Worm (Caenorhabditis elegans) whole organism, young adult: ENCODE data around the gene trpp-9.

Experiments
- B0019.2 ChIP-seq: fragments of 200-800 bp; sonication (Bioruptor generic); conservative IDR thresholded peaks from 2 replicates; pipeline ENCODE4 v1.3.6; 2022; ENCODE audit warnings: missing genetic modification reagents, missing genetic modification characterization, missing compliant biosample characterization
- B0035.1 ChIP-seq: sonication (generic microtip); optimal IDR thresholded peaks from 2 replicates; lab custom pipeline; 2016; ENCODE audit warnings: missing genetic modification characterization, mild to moderate bottlenecking, missing compliant biosample characterization, missing genotype, missing genetic modification reagents
- B0261.1 ChIP-seq: sonication (generic microtip); optimal IDR thresholded peaks from 2 replicates; lab custom pipeline; 2016; ENCODE audit warnings: mild to moderate bottlenecking, missing genetic modification characterization, moderate library complexity, missing compliant biosample characterization
- F22D6.2 ChIP-seq: sonication (generic microtip); optimal IDR thresholded peaks from 2 replicates; lab custom pipeline; 2016; ENCODE audit warnings: mild to moderate bottlenecking, missing genetic modification characterization, missing compliant biosample characterization
- F39B2.1 ChIP-seq: fragments of 200-800 bp; sonication (Bioruptor generic); IDR thresholded peaks from 2 replicates; pipeline ENCODE4 v1.3.6; 2022; ENCODE audit warnings: missing genetic modification reagents, missing genetic modification characterization, missing compliant biosample characterization
- F57C9.4 ChIP-seq: sonication (generic microtip); optimal IDR thresholded peaks from 2 replicates; lab custom pipeline; 2017; ENCODE audit warnings: mild to moderate bottlenecking, missing genetic modification characterization, missing compliant biosample characterization
- K11D2.4 ChIP-seq: fragments of 200-800 bp; sonication (Bioruptor generic); IDR thresholded peaks from 2 replicates; pipeline ENCODE4 v1.3.6; 2022; ENCODE audit warnings: missing genetic modification reagents, missing genetic modification characterization, missing compliant biosample characterization
- K12H6.12 ChIP-seq: fragments of 200-800 bp; sonication (Bioruptor generic); optimal IDR thresholded peaks from 2 replicates; lab custom pipeline; 2018; ENCODE audit warnings: mild to moderate bottlenecking, missing genetic modification characterization, missing compliant biosample characterization
- T26A5.8 ChIP-seq: sonication (generic microtip); optimal IDR thresholded peaks from 2 replicates; lab custom pipeline; 2016; ENCODE audit warnings: missing genetic modification characterization, missing compliant biosample characterization
- Y53F4B.3 ChIP-seq: fragments of 200-800 bp; sonication (Bioruptor generic); IDR thresholded peaks from 2 replicates; pipeline ENCODE4 v1.3.6; 2022; ENCODE audit warnings: missing genetic modification reagents, missing genetic modification characterization, missing compliant biosample characterization
- Y79H2A.3 ChIP-seq: fragments of 200-800 bp; sonication (Bioruptor generic); conservative IDR thresholded peaks from 2 replicates; pipeline ENCODE4 v1.3.6; 2022; ENCODE audit warnings: missing genetic modification reagents, missing genetic modification characterization, missing compliant biosample characterization
- ama-1 ChIP-seq, 3 experiments: fragments of 150-350 bp in 1 of 3; sonication (generic microtip) in 2 of 3; optimal IDR thresholded peaks; 2 replicates each; lab custom pipeline; 2014 to 2018; ENCODE audit warnings: missing biosample characterization in 2 of 3, missing genetic modification characterization in 2 of 3, missing genetic modification reagents in 2 of 3
- aptf-3 ChIP-seq: fragments of 200-800 bp; sonication (Bioruptor generic); IDR thresholded peaks from 2 replicates; pipeline ENCODE4 v1.3.6; 2022; ENCODE audit warnings: missing genetic modification characterization, missing compliant biosample characterization
- cebp-1 ChIP-seq, 2 experiments: fragments of 200-800 bp in 1 of 2; sonication (Bioruptor generic) in 1 of 2; sonication (generic microtip) in 1 of 2; IDR thresholded peaks in 1 of 2; optimal IDR thresholded peaks in 1 of 2; 2 replicates each; pipeline versions ENCODE4 v1.3.6 to Lab custom; 2017 to 2022; ENCODE audit warnings: missing compliant biosample characterization in 2 of 2, missing genetic modification characterization in 2 of 2, mild to moderate bottlenecking in 1 of 2, missing genetic modification reagents in 1 of 2, moderate library complexity in 1 of 2
- ceh-40 ChIP-seq: fragments of 200-800 bp; sonication (Bioruptor generic); IDR thresholded peaks from 2 replicates; pipeline ENCODE4 v1.3.6; 2022; ENCODE audit warnings: missing genetic modification characterization, missing compliant biosample characterization
- egrh-3 ChIP-seq: fragments of 200-800 bp; sonication (Bioruptor generic); IDR thresholded peaks from 2 replicates; pipeline ENCODE4 v1.3.6; 2022; ENCODE audit warnings: missing genetic modification reagents, missing genetic modification characterization, missing compliant biosample characterization
- fkh-3 ChIP-seq: sonication (generic microtip); optimal IDR thresholded peaks from 2 replicates; lab custom pipeline; 2016; ENCODE audit warnings: mild to moderate bottlenecking, missing genetic modification characterization, missing compliant biosample characterization
- hlh-12 ChIP-seq: sonication (generic microtip); optimal IDR thresholded peaks from 2 replicates; lab custom pipeline; 2016; ENCODE audit warnings: missing genetic modification characterization, missing compliant biosample characterization
- hrde-1 ChIP-seq: sonication (generic microtip); optimal IDR thresholded peaks from 2 replicates; lab custom pipeline; 2016; ENCODE audit warnings: missing genetic modification characterization, mild to moderate bottlenecking, missing compliant biosample characterization, moderate library complexity, missing genotype, missing genetic modification reagents, borderline replicate concordance
- lag-1 ChIP-seq: fragments of 200-800 bp; sonication (Bioruptor generic); IDR thresholded peaks from 2 replicates; pipeline ENCODE4 v1.3.6; 2022; ENCODE audit warnings: missing genetic modification reagents, missing genetic modification characterization, missing compliant biosample characterization
- madf-10 ChIP-seq: sonication (generic microtip); optimal IDR thresholded peaks from 2 replicates; lab custom pipeline; 2016; ENCODE audit warnings: mild to moderate bottlenecking, missing genetic modification characterization, missing compliant biosample characterization
- madf-8 ChIP-seq: fragments of 200-800 bp; sonication (Bioruptor generic); conservative IDR thresholded peaks from 2 replicates; pipeline ENCODE4 v1.3.6; 2022; ENCODE audit warnings: missing genetic modification reagents, missing genetic modification characterization, missing compliant biosample characterization
- mcd-1 ChIP-seq: fragments of 200-800 bp; sonication (Bioruptor generic); IDR thresholded peaks from 2 replicates; pipeline ENCODE4 v1.3.6; 2022; ENCODE audit warnings: missing genetic modification reagents, missing genetic modification characterization, missing compliant biosample characterization
- mes-4 ChIP-seq: sonication (generic microtip); optimal IDR thresholded peaks from 2 replicates; lab custom pipeline; 2016; ENCODE audit warnings: missing genotype, missing genetic modification characterization, missing compliant biosample characterization
- nfya-2 ChIP-seq: fragments of 200-800 bp; sonication (Bioruptor generic); IDR thresholded peaks from 2 replicates; pipeline ENCODE4 v1.3.6; 2022; ENCODE audit warnings: missing genetic modification reagents, missing genetic modification characterization, missing compliant biosample characterization
- nfyb-1 ChIP-seq: fragments of 200-800 bp; sonication (Bioruptor generic); IDR thresholded peaks from 2 replicates; pipeline ENCODE4 v1.3.6; 2022; ENCODE audit warnings: missing genetic modification reagents, missing genetic modification characterization, missing compliant biosample characterization
- pha-4 ChIP-seq: fragments of 150-350 bp; sonication (generic microtip); optimal IDR thresholded peaks from 2 replicates; lab custom pipeline; 2014; ENCODE audit warnings: missing biosample characterization, missing genetic modification reagents, missing genetic modification characterization
- rcor-1 ChIP-seq: fragments of 200-800 bp; sonication (Bioruptor generic); IDR thresholded peaks from 2 replicates; pipeline ENCODE4 v1.3.6; 2022; ENCODE audit warnings: missing genetic modification reagents, missing genetic modification characterization, missing compliant biosample characterization
- rec-8 ChIP-seq, 2 experiments: sonication (generic microtip); optimal IDR thresholded peaks; 2 replicates each; lab custom pipeline; 2016; ENCODE audit warnings: mild to moderate bottlenecking in 2 of 2, missing genetic modification characterization in 2 of 2, missing genetic modification reagents in 2 of 2, missing genotype in 2 of 2, missing biosample characterization in 1 of 2, missing compliant biosample characterization in 1 of 2, moderate library complexity in 1 of 2
- tlf-1 ChIP-seq: fragments of 200-800 bp; sonication (Bioruptor generic); optimal IDR thresholded peaks from 2 replicates; lab custom pipeline; 2018; ENCODE audit warnings: mild to moderate bottlenecking, missing genetic modification characterization, missing compliant biosample characterization
- unc-62 ChIP-seq: fragments of 150-350 bp; optimal IDR thresholded peaks from 2 replicates; lab custom pipeline; 2014; ENCODE audit warnings: missing biosample characterization, missing genetic modification reagents, missing genetic modification characterization
- zfh-2 ChIP-seq: fragments of 200-800 bp; sonication (Bioruptor generic); conservative IDR thresholded peaks from 2 replicates; pipeline ENCODE4 v1.3.6; 2022; ENCODE audit warnings: missing genetic modification reagents, missing genetic modification characterization, missing compliant biosample characterization

The trpp-9 gene

DNA sequence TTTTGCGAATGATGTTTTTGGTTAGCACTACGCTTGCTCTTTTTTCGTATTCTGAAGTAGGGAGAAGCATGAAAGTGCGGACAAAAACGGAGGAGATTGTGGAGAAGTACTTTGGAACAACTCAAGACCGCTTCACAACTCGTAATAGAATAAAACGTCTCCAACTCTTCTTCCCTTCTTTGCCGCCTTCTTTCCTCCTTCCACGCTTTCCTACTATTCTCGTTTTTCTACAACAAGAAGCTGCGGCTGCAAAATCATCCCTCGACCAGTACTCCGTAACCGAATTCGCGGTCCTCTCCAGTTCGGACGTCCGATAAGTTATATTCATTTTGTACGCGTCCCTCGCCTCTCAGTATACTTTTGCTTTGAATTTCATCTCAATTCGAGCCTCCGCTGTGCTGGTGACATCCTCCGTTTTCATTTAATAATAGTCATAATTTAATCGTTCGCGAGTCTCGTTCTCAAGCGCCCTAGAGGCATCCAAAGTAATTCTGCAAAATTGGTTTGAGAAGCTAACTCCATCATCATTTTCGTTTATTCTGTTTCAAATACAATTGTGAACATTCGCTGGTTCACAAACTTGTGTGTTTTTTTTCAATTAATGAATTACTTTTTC lies 6.1 kb downstream of the trpp-9 start:
- TF ChIP-seq rcor-1 (GFP tag; lab: Robert Waterston, UW) = no peak
- no peak for TF ChIP-seq Y79H2A.3 (GFP tag; lab: Robert Waterston, UW)
- TF ChIP-seq hlh-12 = no peak
- no peak for TF ChIP-seq nfya-2 (GFP tag; lab: Robert Waterston, UW)
- TF ChIP-seq aptf-3 = no peak

DNA sequence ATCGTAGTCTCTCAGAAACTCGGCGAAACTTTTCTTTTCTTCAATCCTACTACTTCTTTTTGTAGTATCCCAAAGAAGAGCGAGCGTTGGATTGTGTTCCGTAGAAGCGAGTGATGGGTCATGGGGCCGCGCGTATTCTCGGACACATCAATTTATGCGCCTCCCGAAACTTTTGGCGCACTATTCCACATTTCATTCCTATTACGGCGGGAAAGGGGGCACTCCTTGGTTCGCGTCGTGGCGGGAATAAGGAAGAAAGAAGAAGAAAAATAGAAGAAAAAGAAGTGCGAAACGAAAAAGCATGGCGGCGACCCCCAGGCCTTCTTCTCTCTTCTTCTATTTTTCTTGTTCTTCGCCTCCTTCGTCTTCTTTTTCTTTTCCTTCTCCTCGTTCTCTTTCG lies 8.0 kb downstream of the trpp-9 start:
- TF ChIP-seq madf-10 (tag; lab: Kevin White, UChicago) (no peak), zfh-2 (GFP tag; lab: Robert Waterston, UW) (peak; percentile 47; the same call in 1 of the 2 replicates), lag-1 (GFP tag; lab: Robert Waterston, UW) (no peak), ceh-40 (GFP tag; lab: Robert Waterston, UW) (no peak), Y53F4B.3 (GFP tag; lab: Robert Waterston, UW) (no peak)

- no peak for TF ChIP-seq B0035.1 (tag; lab: Kevin White, UChicago)
- no peak for TF ChIP-seq F57C9.4 (tag; lab: Kevin White, UChicago)
- no peak for TF ChIP-seq ama-1 (optimal IDR thresholded peaks at IDR 0.05; lab: Kevin White, UChicago)
- no peak for TF ChIP-seq ama-1 (GFP tag; optimal IDR thresholded peaks at IDR 0.05; lab: Kevin White, UChicago)
- no peak for TF ChIP-seq B0261.1
- TF ChIP-seq mcd-1 (GFP tag; lab: Robert Waterston, UW) = no peak
- TF ChIP-seq madf-10 (tag; lab: Kevin White, UChicago) = no peak
Observed at ce11 chrX:11572205-11572604, 8.5 kb downstream of the trpp-9 start, which contains the start of gene frm-3. Gene frm-3, plus strand, starts transcription at chrX:11572505.

ce11 chrX:11574167-11574566 lies 10.4 kb downstream of the trpp-9 start:
- no peak for TF ChIP-seq tlf-1 (GFP tag; lab: Kevin White, UChicago)
- no peak for TF ChIP-seq aptf-3

ce11 chrX:11576429-11577088 lies 12.8 kb downstream of the trpp-9 start:
- TF ChIP-seq unc-62 (GFP tag; lab: Kevin White, UChicago) (no peak), K12H6.12 (tag; lab: Kevin White, UChicago) (no peak), K11D2.4 (GFP tag; lab: Robert Waterston, UW) (no peak), nfyb-1 (no peak), zfh-2 (GFP tag; lab: Robert Waterston, UW) (peak; percentile 86), mes-4 (tag; lab: Kevin White, UChicago) (no peak), fkh-3 (tag; lab: Kevin White, UChicago) (no peak), egrh-3 (GFP tag; lab: Robert Waterston, UW) (peak; percentile 36; the same call in 1 of the 2 replicates), F22D6.2 (tag; lab: Kevin White, UChicago) (no peak), rec-8 (tag; optimal IDR thresholded peaks at IDR 0.05; lab: Kevin White, UChicago) (no peak), madf-8 (GFP tag; lab: Robert Waterston, UW) (no peak), cebp-1 (GFP tag; IDR thresholded peaks at IDR 0.05; lab: Robert Waterston, UW) (no peak), cebp-1 (tag; optimal IDR thresholded peaks at IDR 0.05; lab: Kevin White, UChicago) (no peak)

DNA sequence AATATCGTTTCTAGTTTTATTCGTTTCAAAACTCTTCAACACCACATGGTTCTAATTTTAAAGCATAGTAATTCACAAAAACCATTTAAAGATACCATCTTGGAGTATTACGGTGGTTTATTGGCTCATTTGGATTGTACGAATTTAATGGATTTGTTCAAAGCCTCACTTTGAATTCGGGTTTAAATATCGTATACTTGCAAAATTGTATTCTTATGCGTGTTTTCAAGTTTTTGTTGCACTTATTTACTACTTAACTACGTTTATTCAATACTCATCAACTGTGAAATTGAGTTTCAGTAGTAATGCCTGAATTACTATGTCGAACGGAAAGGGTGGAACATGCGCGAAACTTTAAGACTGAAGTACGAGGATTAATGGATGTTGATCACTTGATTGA lies 21.7 kb downstream of the trpp-9 start, which contains the start of gene abts-2:
TSS of gene abts-2 (plus strand) at position 301 of the 400 bp plus-strand sequence.
- TF ChIP-seq B0019.2 (GFP tag; lab: Robert Waterston, UW) (no peak), hrde-1 (tag; lab: Kevin White, UChicago) (no peak), F57C9.4 (tag; lab: Kevin White, UChicago) (no peak), F39B2.1 (GFP tag; lab: Robert Waterston, UW) (no peak), madf-10 (tag; lab: Kevin White, UChicago) (no peak), pha-4 (tag; lab: Kevin White, UChicago) (no peak), cebp-1 (GFP tag; IDR thresholded peaks at IDR 0.05; lab: Robert Waterston, UW) (no peak), cebp-1 (tag; optimal IDR thresholded peaks at IDR 0.05; lab: Kevin White, UChicago) (no peak), T26A5.8 (tag; lab: Kevin White, UChicago) (no peak)
